Fruit fly (Drosophila melanogaster): Measurements from ENCODE around the gene RpL27.
A peak's percentile ranks its signal among the peaks of the same experiment; 100 is the strongest.

RpL27 gene

DNA sequence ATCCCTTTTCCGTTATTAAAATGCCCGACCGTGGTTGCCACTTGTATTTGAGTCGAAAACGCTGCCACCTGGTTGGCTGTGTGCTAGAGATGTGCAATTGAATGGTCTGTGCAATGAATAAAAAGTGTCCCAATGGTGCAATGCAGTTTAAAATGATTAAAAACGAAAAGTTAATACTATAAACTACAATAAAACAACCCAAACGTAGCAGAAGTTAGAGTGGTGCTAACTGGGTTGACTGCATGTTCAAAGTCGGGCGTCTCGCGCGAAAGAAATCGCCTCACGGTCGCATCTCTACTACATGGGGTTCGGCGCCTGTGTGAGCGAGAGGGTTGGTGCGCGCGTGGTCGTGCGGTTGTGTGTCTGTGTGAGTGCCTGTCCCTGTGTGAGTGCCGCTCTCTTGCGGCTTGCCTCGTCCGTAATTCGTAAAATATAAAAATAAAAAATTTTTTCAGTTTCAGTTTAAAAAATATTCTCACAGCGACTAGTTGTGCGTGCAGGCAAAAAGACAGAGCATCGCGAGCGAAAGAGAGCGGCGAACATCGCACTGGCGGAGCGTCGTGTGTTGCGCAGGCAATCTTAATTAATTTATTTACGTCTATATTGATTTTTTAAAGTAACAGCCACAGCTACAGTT, 37.9 kb downstream of the RpL27 start (continued):
- TF ChIP-seq CG33213 (GFP tag; optimal IDR thresholded peaks at IDR 0.05) (peak; percentile 92), CG10979 (tag; optimal IDR thresholded peaks at IDR 0.05) (peak; percentile 87), Lpt (GFP tag; optimal IDR thresholded peaks at IDR 0.05) (no peak), CG8281 (tag; optimal IDR thresholded peaks at IDR 0.05) (peak; percentile 72), CG4404 (GFP tag; IDR thresholded peaks at IDR 0.05) (peak; percentile 95), CG13287 (GFP tag; IDR thresholded peaks at IDR 0.05; ENCODE audit: partially characterized antibody) (peak; percentile 94), Ravus (GFP tag; IDR thresholded peaks at IDR 0.05) (peak; percentile 52), cwo (GFP tag; optimal IDR thresholded peaks at IDR 0.05) (peak; percentile 78), lbe (GFP tag; optimal IDR thresholded peaks at IDR 0.05) (peak; percentile 66), HmgD (GFP tag; optimal IDR thresholded peaks at IDR 0.05) (peak; percentile 98), org-1 (GFP tag; optimal IDR thresholded peaks at IDR 0.05) (peak; percentile 90), chn (GFP tag; optimal IDR thresholded peaks at IDR 0.05) (peak; percentile 95), CG6654 (GFP tag; optimal IDR thresholded peaks at IDR 0.05) (peak; percentile 28), Ets97D (GFP tag; optimal IDR thresholded peaks at IDR 0.05) (peak; percentile 98), CG5245 (GFP tag; optimal IDR thresholded peaks at IDR 0.05) (peak; percentile 81), CG15696 (tag; optimal IDR thresholded peaks at IDR 0.05) (peak; percentile 93), Atf-2 (GFP tag; optimal IDR thresholded peaks at IDR 0.05) (peak; percentile 93), klu (GFP tag; IDR thresholded peaks at IDR 0.05) (peak; percentile 90), dm (GFP tag; optimal IDR thresholded peaks at IDR 0.05) (peak; percentile 96), MTF-1 (GFP tag; optimal IDR thresholded peaks at IDR 0.05; ENCODE audit: borderline replicate concordance) (peak; percentile 73), CG17568 (GFP tag; optimal IDR thresholded peaks at IDR 0.05) (peak; percentile 71), CG10462 (GFP tag; optimal IDR thresholded peaks at IDR 0.05) (peak; percentile 87), HLH3B (GFP tag; IDR thresholded peaks at IDR 0.05) (peak; percentile 85), CG18764 (GFP tag; optimal IDR thresholded peaks at IDR 0.05) (peak; percentile 87), CkIIα-i1 (GFP tag; IDR thresholded peaks at IDR 0.05) (0 out of 2 replicates have a peak, but pooled peaks have one; percentile 21), sd (tag; optimal IDR thresholded peaks at IDR 0.05) (peak; percentile 77), CG18599 (GFP tag; optimal IDR thresholded peaks at IDR 0.05) (peak; percentile 94), az2 (GFP tag; optimal IDR thresholded peaks at IDR 0.05) (peak; percentile 90), luna (GFP tag; optimal IDR thresholded peaks at IDR 0.05) (peak; percentile 87), CG8359 (GFP tag; optimal IDR thresholded peaks at IDR 0.05; ENCODE audit: borderline replicate concordance) (peak; percentile 31), sqz (GFP tag; optimal IDR thresholded peaks at IDR 0.05) (peak; percentile 57), CG3065 (GFP tag; optimal IDR thresholded peaks at IDR 0.05) (peak; percentile 88), CG2129 (GFP tag; IDR thresholded peaks at IDR 0.05; ENCODE audit: partially characterized antibody) (peak; percentile 92), CG10274 (GFP tag; optimal IDR thresholded peaks at IDR 0.05) (peak; percentile 82), Dip2 (GFP tag; IDR thresholded peaks at IDR 0.05) (peak; percentile 54; the same call in 1 of the 2 replicates), CG1832 (GFP tag; optimal IDR thresholded peaks at IDR 0.05) (peak; percentile 80), phol (tag; optimal IDR thresholded peaks at IDR 0.05) (peak; percentile 95), stwl (tag; optimal IDR thresholded peaks at IDR 0.05) (peak; percentile 81), Asciz (GFP tag; optimal IDR thresholded peaks at IDR 0.05) (peak; percentile 63), CG8290 (GFP tag; optimal IDR thresholded peaks at IDR 0.05) (peak; percentile 95), CG8290 (tag; optimal IDR thresholded peaks at IDR 0.05) (peak; percentile 44 to 95), yki (optimal IDR thresholded peaks at IDR 0.05) (no peak), Poxn (GFP tag; IDR thresholded peaks at IDR 0.05) (peak; percentile 79), CG13624 (GFP tag; optimal IDR thresholded peaks at IDR 0.05) (peak; percentile 97), CG6854 (GFP tag; optimal IDR thresholded peaks at IDR 0.05) (peak; percentile 65), CG3847 (GFP tag; IDR thresholded peaks at IDR 0.05) (peak; percentile 96), HLHmδ (GFP tag; optimal IDR thresholded peaks at IDR 0.05) (peak; percentile 45), sens (GFP tag) (peak; percentile 99), Dip3 (GFP tag; optimal IDR thresholded peaks at IDR 0.05) (peak; percentile 95), Doc3 (GFP tag; IDR thresholded peaks at IDR 0.05; ENCODE audit: partially characterized antibody) (peak; percentile 96)

Data from whole organism, embryonic.